Fruit fly (Drosophila melanogaster) S2 (cell line): Measurements from ENCODE around the gene RhoGAP92B.

Experiments used
- CG8478 ChIP-seq: fragments of >200 bp; optimal IDR thresholded peaks from 2 replicates; lab custom pipeline; 2018
- CTCF ChIP-seq, 2 experiments: fragments of >200 bp; optimal IDR thresholded peaks; 2 replicates each; lab custom pipeline; 2018

DNA sequence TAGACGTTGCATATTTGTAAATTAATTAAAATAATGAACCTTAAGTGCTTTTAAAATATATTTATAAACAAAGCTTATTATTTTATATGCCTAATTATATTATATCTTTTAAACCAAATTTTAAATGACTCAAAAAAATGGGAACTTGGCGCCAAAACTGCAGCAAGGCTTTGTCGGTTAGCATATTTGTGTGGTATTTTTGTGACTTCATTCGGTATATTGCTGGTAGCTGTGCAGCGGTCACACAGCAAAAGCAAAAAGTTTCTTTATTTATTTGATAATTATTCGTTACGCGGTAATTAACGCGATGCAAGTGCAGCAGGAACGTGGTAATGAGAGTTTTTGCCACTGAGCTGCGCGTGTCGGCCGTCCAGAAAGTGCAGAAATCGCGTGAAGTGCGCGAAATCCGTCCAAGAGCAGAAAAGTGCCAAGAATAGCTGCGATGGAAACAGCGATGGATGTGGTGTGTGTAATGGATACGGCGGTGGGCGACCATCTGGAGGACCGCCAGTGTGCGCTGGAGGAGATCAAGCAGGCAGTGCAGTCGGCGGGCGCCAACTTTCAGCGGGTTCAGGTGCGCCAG is 25.4 kb upstream of the RhoGAP92B start, which contains the start of gene Ask1:
- TF ChIP-seq CG8478 (no peak), CTCF (optimal IDR thresholded peaks at IDR 0.05; lab: Kevin White, UChicago) (no peak)
